Worm (Caenorhabditis elegans) whole organism, L4 larva: Measurements from ENCODE around the gene fbxa-80.
A peak's percentile ranks its signal among the peaks of the same experiment; 100 is the strongest.

Experiments
- F10B5.3 ChIP-seq: sonication (generic microtip); optimal IDR thresholded peaks from 2 replicates; lab custom pipeline; 2016; ENCODE audit warnings: mild to moderate bottlenecking, missing genetic modification characterization, missing compliant biosample characterization
- F26F4.8 ChIP-seq: fragments of 200-800 bp; sonication (Bioruptor generic); conservative IDR thresholded peaks from 2 replicates; pipeline ENCODE4 v1.3.6; 2022; ENCODE audit warnings: missing genetic modification characterization, missing compliant biosample characterization
- R02D3.7 ChIP-seq: fragments of 150-350 bp; sonication (generic microtip); optimal IDR thresholded peaks from 3 replicates; lab custom pipeline; 2014; ENCODE audit warnings: missing biosample characterization, missing genetic modification characterization
- T26A8.4 ChIP-seq: fragments of 200-800 bp; sonication (Bioruptor generic); IDR thresholded peaks from 2 replicates; pipeline ENCODE4 v1.3.6; 2022; ENCODE audit warnings: missing genetic modification characterization, missing compliant biosample characterization
- Y75B8A.6 ChIP-seq: fragments of 200-800 bp; sonication (Bioruptor generic); IDR thresholded peaks from 2 replicates; pipeline ENCODE4 v1.3.6; 2022; ENCODE audit warnings: missing genetic modification reagents, missing genetic modification characterization, missing compliant biosample characterization
- aha-1 ChIP-seq: fragments of 150-350 bp; peaks from one replicate; lab custom pipeline; 2014; ENCODE audit warnings: missing biosample characterization, missing genetic modification characterization
- ceh-32 ChIP-seq: sonication (generic microtip); optimal IDR thresholded peaks from 2 replicates; lab custom pipeline; 2016; ENCODE audit warnings: mild to moderate bottlenecking, missing genetic modification characterization, missing compliant biosample characterization; ENCODE audit not compliant: poor library complexity
- ceh-82 ChIP-seq: sonication (generic microtip); optimal IDR thresholded peaks from 2 replicates; lab custom pipeline; 2017; ENCODE audit warnings: missing biosample characterization, missing genetic modification characterization
- ces-1 ChIP-seq: fragments of 150-350 bp; sonication (generic microtip); optimal IDR thresholded peaks from 4 replicates; lab custom pipeline; 2014; ENCODE audit warnings: missing biosample characterization, missing genetic modification reagents, missing genetic modification characterization
- ctbp-1 ChIP-seq: fragments of 200-800 bp; sonication (Bioruptor generic); IDR thresholded peaks from 2 replicates; pipeline ENCODE4 v1.3.6; 2022; ENCODE audit warnings: missing genetic modification reagents, missing genetic modification characterization, missing compliant biosample characterization
- daf-12 ChIP-seq: fragments of 150-350 bp; optimal IDR thresholded peaks from 2 replicates; lab custom pipeline; 2014; ENCODE audit warnings: missing biosample characterization, missing genetic modification reagents, missing genetic modification characterization
- daf-16 ChIP-seq, 3 experiments: sonication (generic microtip); optimal IDR thresholded peaks; 2 replicates each; lab custom pipeline; 2016 to 2017; ENCODE audit warnings: missing genetic modification characterization in 3 of 3, missing genetic modification reagents in 3 of 3, mild to moderate bottlenecking in 2 of 3, missing compliant biosample characterization in 2 of 3, missing biosample characterization in 1 of 3, moderate library complexity in 1 of 3
- daf-19 ChIP-seq: fragments of 200-800 bp; sonication (Bioruptor generic); conservative IDR thresholded peaks from 2 replicates; pipeline ENCODE4 v1.3.6; 2022; ENCODE audit warnings: missing genetic modification characterization, missing compliant biosample characterization
- dmd-6 ChIP-seq: fragments of 200-800 bp; sonication (Bioruptor generic); IDR thresholded peaks from 2 replicates; pipeline ENCODE4 v1.3.6; 2022; ENCODE audit warnings: missing genetic modification reagents, missing genetic modification characterization, missing compliant biosample characterization
- dmd-8 ChIP-seq: fragments of 200-800 bp; sonication (Bioruptor generic); IDR thresholded peaks from 2 replicates; pipeline ENCODE4 v1.3.6; 2022; ENCODE audit warnings: missing genetic modification characterization, missing compliant biosample characterization
- dmd-9 ChIP-seq: fragments of 200-800 bp; sonication (Bioruptor generic); IDR thresholded peaks from 2 replicates; pipeline ENCODE4 v1.3.6; 2022; ENCODE audit warnings: missing genetic modification reagents, missing genetic modification characterization, missing compliant biosample characterization
- duxl-1 ChIP-seq: sonication (generic microtip); optimal IDR thresholded peaks from 2 replicates; lab custom pipeline; 2016; ENCODE audit warnings: mild to moderate bottlenecking, missing genetic modification characterization, moderate library complexity, missing compliant biosample characterization; ENCODE audit not compliant: poor library complexity
- fkh-10 ChIP-seq: fragments of 150-350 bp; optimal IDR thresholded peaks from 2 replicates; lab custom pipeline; 2014; ENCODE audit warnings: missing biosample characterization, missing genetic modification reagents, missing genetic modification characterization
- fos-1 ChIP-seq: fragments of 150-350 bp; optimal IDR thresholded peaks from 2 replicates; lab custom pipeline; 2014; ENCODE audit warnings: missing biosample characterization, missing genetic modification characterization
- gei-8 ChIP-seq: fragments of 200-800 bp; sonication (Bioruptor generic); optimal IDR thresholded peaks from 2 replicates; lab custom pipeline; 2018; ENCODE audit warnings: mild to moderate bottlenecking, missing genetic modification characterization, missing compliant biosample characterization
- hif-1 ChIP-seq, 2 experiments: sonication (generic microtip); optimal IDR thresholded peaks; 2 replicates each; lab custom pipeline; 2016 to 2017; ENCODE audit warnings: missing compliant biosample characterization in 2 of 2, missing genetic modification characterization in 2 of 2, missing genetic modification reagents in 2 of 2, missing genotype in 2 of 2, mild to moderate bottlenecking in 1 of 2
- hlh-11 ChIP-seq: fragments of 200-800 bp; sonication (Bioruptor generic); optimal IDR thresholded peaks from 2 replicates; lab custom pipeline; 2018; ENCODE audit warnings: mild to moderate bottlenecking, missing genetic modification characterization, missing compliant biosample characterization
- hmg-1.1 ChIP-seq: fragments of 200-800 bp; sonication (Bioruptor generic); IDR thresholded peaks from 2 replicates; pipeline ENCODE4 v1.3.6; 2022; ENCODE audit warnings: missing genetic modification reagents, missing genetic modification characterization, missing compliant biosample characterization
- lin-1 ChIP-seq: fragments of 200-800 bp; sonication (Bioruptor generic); IDR thresholded peaks from 2 replicates; pipeline ENCODE4 v1.3.6; 2022; ENCODE audit warnings: missing genetic modification reagents, missing genetic modification characterization, missing compliant biosample characterization
- lin-13 ChIP-seq: fragments of 150-350 bp; optimal IDR thresholded peaks from 2 replicates; lab custom pipeline; 2014; ENCODE audit warnings: missing biosample characterization, missing genetic modification reagents, missing genetic modification characterization
- lin-29 ChIP-seq: fragments of 200-800 bp; sonication (Bioruptor generic); IDR thresholded peaks from 2 replicates; pipeline ENCODE4 v1.3.6; 2022; ENCODE audit warnings: missing genetic modification reagents, missing genetic modification characterization, missing compliant biosample characterization
- lin-38 ChIP-seq: fragments of 200-800 bp; sonication (Bioruptor generic); IDR thresholded peaks from 2 replicates; pipeline ENCODE4 v1.3.6; 2022; ENCODE audit warnings: missing genetic modification reagents, missing genetic modification characterization, missing compliant biosample characterization
- lir-3 ChIP-seq: sonication (generic microtip); optimal IDR thresholded peaks from 2 replicates; lab custom pipeline; 2016; ENCODE audit warnings: mild to moderate bottlenecking, missing genetic modification characterization, missing compliant biosample characterization
- mdt-29 ChIP-seq: fragments of 200-800 bp; sonication (Bioruptor generic); IDR thresholded peaks from 2 replicates; pipeline ENCODE4 v1.3.6; 2022; ENCODE audit warnings: missing genetic modification reagents, missing genetic modification characterization, missing compliant biosample characterization
- mxl-3 ChIP-seq: fragments of 200-800 bp; sonication (Bioruptor generic); optimal IDR thresholded peaks from 2 replicates; lab custom pipeline; 2018; ENCODE audit warnings: mild to moderate bottlenecking, missing genetic modification characterization, missing compliant biosample characterization
- nhr-102 ChIP-seq: sonication (generic microtip); optimal IDR thresholded peaks from 2 replicates; lab custom pipeline; 2016; ENCODE audit warnings: mild to moderate bottlenecking, missing genetic modification characterization, moderate library complexity, missing compliant biosample characterization
- nhr-11 ChIP-seq: fragments of 150-350 bp; optimal IDR thresholded peaks from 2 replicates; lab custom pipeline; 2014; ENCODE audit warnings: missing biosample characterization, missing genetic modification characterization
- nhr-111 ChIP-seq: fragments of 200-800 bp; sonication (Bioruptor generic); optimal IDR thresholded peaks from 2 replicates; lab custom pipeline; 2018; ENCODE audit warnings: mild to moderate bottlenecking, missing genetic modification characterization, missing compliant biosample characterization
- nhr-28 ChIP-seq: fragments of 150-350 bp; optimal IDR thresholded peaks from 2 replicates; lab custom pipeline; 2014; ENCODE audit warnings: missing biosample characterization, missing genetic modification characterization
- nhr-77 ChIP-seq: fragments of 150-350 bp; optimal IDR thresholded peaks from 2 replicates; lab custom pipeline; 2014; ENCODE audit warnings: missing biosample characterization, missing genetic modification characterization
- pha-4 ChIP-seq, 2 experiments: fragments of 150-350 bp in 1 of 2; fragments of 200-800 bp in 1 of 2; sonication (Bioruptor generic) in 1 of 2; IDR thresholded peaks in 1 of 2; optimal IDR thresholded peaks in 1 of 2; 2 replicates each; pipeline versions ENCODE4 v1.3.6 to Lab custom; 2014 to 2022; ENCODE audit warnings: missing genetic modification characterization in 2 of 2, missing genetic modification reagents in 2 of 2, missing biosample characterization in 1 of 2, missing compliant biosample characterization in 1 of 2
- php-3 ChIP-seq: fragments of 200-800 bp; sonication (Bioruptor generic); IDR thresholded peaks from 2 replicates; pipeline ENCODE4 v1.3.6; 2022; ENCODE audit warnings: missing genetic modification reagents, missing genetic modification characterization, missing compliant biosample characterization
- pqm-1 ChIP-seq: sonication (generic microtip); optimal IDR thresholded peaks from 2 replicates; lab custom pipeline; 2017; ENCODE audit warnings: missing biosample characterization, missing genetic modification characterization
- saeg-2 ChIP-seq: fragments of 200-800 bp; sonication (Bioruptor generic); IDR thresholded peaks from 2 replicates; pipeline ENCODE4 v1.3.6; 2022; ENCODE audit warnings: missing genetic modification reagents, missing genetic modification characterization, missing compliant biosample characterization
- sdz-12 ChIP-seq: fragments of 200-800 bp; sonication (Bioruptor generic); optimal IDR thresholded peaks from 2 replicates; lab custom pipeline; 2018; ENCODE audit warnings: mild to moderate bottlenecking, missing genetic modification characterization, missing compliant biosample characterization
- skn-1 ChIP-seq: fragments of 150-350 bp; optimal IDR thresholded peaks from 2 replicates; lab custom pipeline; 2014; ENCODE audit warnings: missing biosample characterization, missing genetic modification characterization
- snpc-1.2 ChIP-seq: fragments of 200-800 bp; sonication (Bioruptor generic); IDR thresholded peaks from 2 replicates; pipeline ENCODE4 v1.3.6; 2022; ENCODE audit warnings: missing genetic modification reagents, missing genetic modification characterization, missing compliant biosample characterization
- snpc-4 ChIP-seq: fragments of 150-350 bp; optimal IDR thresholded peaks from 2 replicates; lab custom pipeline; 2014; ENCODE audit warnings: missing biosample characterization, missing genetic modification characterization
- spr-1 ChIP-seq: sonication (generic microtip); optimal IDR thresholded peaks from 2 replicates; lab custom pipeline; 2016; ENCODE audit warnings: mild to moderate bottlenecking, missing genetic modification characterization, missing compliant biosample characterization
- unc-130 ChIP-seq: sonication (generic microtip); optimal IDR thresholded peaks from 2 replicates; lab custom pipeline; 2016; ENCODE audit warnings: missing genetic modification reagents, missing genetic modification characterization, missing compliant biosample characterization
- unc-39 ChIP-seq: sonication (generic microtip); optimal IDR thresholded peaks from 2 replicates; lab custom pipeline; 2017; ENCODE audit warnings: missing biosample characterization, missing genetic modification characterization
- unc-62 ChIP-seq, 3 experiments: fragments of 150-350 bp in 1 of 3; sonication (generic microtip); optimal IDR thresholded peaks in 2 of 3; peaks in 1 of 3; 1 replicate in 1 of 3; 2 replicates in 2 of 3; lab custom pipeline; 2014 to 2017; ENCODE audit warnings: missing biosample characterization in 3 of 3, missing genetic modification characterization in 3 of 3, missing genetic modification reagents in 3 of 3, missing genotype in 1 of 3
- vab-7 ChIP-seq: fragments of 200-800 bp; sonication (Bioruptor generic); IDR thresholded peaks from 2 replicates; pipeline ENCODE4 v1.3.6; 2022; ENCODE audit warnings: missing genetic modification reagents, missing genetic modification characterization, missing compliant biosample characterization
- zag-1 ChIP-seq: fragments of 150-350 bp; optimal IDR thresholded peaks from 2 replicates; lab custom pipeline; 2014; ENCODE audit warnings: missing biosample characterization, missing genetic modification characterization

Gene fbxa-80

ce11 chrIII:1340240-1340639 is 25.2 kb upstream of the fbxa-80 start, which contains the start of gene fbxa-5:
TSS of gene fbxa-5 (minus strand) at chrIII:1340340.
- TF ChIP-seq nhr-102 (no peak), unc-130 (GFP tag; lab: Kevin White, UChicago) (no peak), lin-13 (GFP tag; lab: Kevin White, UChicago) (no peak)

DNA sequence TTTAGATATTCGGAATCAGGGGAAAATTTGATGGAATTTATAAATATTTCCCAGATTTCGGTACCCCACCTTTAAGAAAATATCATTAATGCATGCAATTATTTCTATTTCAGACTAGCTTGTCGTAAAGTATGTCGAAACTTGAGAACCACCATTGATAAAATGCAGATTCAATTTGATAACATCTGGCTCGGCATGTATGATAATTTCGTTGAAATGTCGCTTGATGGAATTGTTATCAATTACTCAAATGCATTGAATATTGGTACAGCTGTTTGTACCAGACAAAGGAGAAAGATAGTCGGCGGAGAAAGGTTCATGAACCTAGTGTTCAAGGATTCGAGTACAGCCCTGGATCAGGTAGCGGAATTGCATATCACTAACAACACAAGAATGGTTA is 16.9 kb upstream of the fbxa-80 start, which contains the start of gene Y82E9BL.19:
Y82E9BL.19 (plus strand) TSS at position 123 of the 400 bp plus-strand sequence.
- no peak for TF ChIP-seq snpc-1.2 (GFP tag; lab: Robert Waterston, UW)
- no peak for TF ChIP-seq lin-29
- no peak for TF ChIP-seq fos-1 (tag; lab: Kevin White, UChicago)
- TF ChIP-seq dmd-9, result no peak
- TF ChIP-seq nhr-111, result no peak
- TF ChIP-seq mdt-29 (GFP tag; lab: Robert Waterston, UW), result no peak
- no peak for TF ChIP-seq zag-1 (tag; lab: Kevin White, UChicago)
- TF ChIP-seq F26F4.8 (GFP tag; lab: Robert Waterston, UW), result no peak
- no peak for TF ChIP-seq daf-12 (tag; lab: Kevin White, UChicago)
- no peak for TF ChIP-seq ctbp-1
- TF ChIP-seq lin-38 (GFP tag; lab: Robert Waterston, UW), result no peak
- peak; percentile 60 for TF ChIP-seq hlh-11
- TF ChIP-seq gei-8 (GFP tag; lab: Kevin White, UChicago), result no peak
- TF ChIP-seq hif-1 (tag; optimal IDR thresholded peaks at IDR 0.05; lab: Kevin White, UChicago), result no peak
- no peak for TF ChIP-seq pha-4 (GFP tag; IDR thresholded peaks at IDR 0.05; lab: Robert Waterston, UW)
- no peak for TF ChIP-seq pha-4 (tag; optimal IDR thresholded peaks at IDR 0.05; lab: Kevin White, UChicago)
- no peak for TF ChIP-seq php-3 (GFP tag; lab: Robert Waterston, UW)
- TF ChIP-seq ceh-82 (tag; lab: Kevin White, UChicago), result no peak
- no peak for TF ChIP-seq daf-19 (GFP tag; lab: Robert Waterston, UW)
- no peak for TF ChIP-seq duxl-1 (tag; lab: Kevin White, UChicago)
- TF ChIP-seq vab-7 (GFP tag; lab: Robert Waterston, UW), result no peak
- no peak for TF ChIP-seq nhr-28 (tag; lab: Kevin White, UChicago)
- TF ChIP-seq ceh-32 (tag; lab: Kevin White, UChicago), result no peak
- no peak for TF ChIP-seq T26A8.4 (GFP tag; lab: Robert Waterston, UW)
- no peak for TF ChIP-seq saeg-2 (GFP tag; lab: Robert Waterston, UW)
- no peak for TF ChIP-seq lir-3 (tag; lab: Kevin White, UChicago)
- TF ChIP-seq Y75B8A.6, result no peak
- TF ChIP-seq nhr-11 (tag; lab: Kevin White, UChicago), result no peak
- no peak for TF ChIP-seq spr-1 (tag; lab: Kevin White, UChicago)
- no peak for TF ChIP-seq daf-16 (GFP tag; optimal IDR thresholded peaks at IDR 0.05; lab: Kevin White, UChicago)
- TF ChIP-seq daf-16 (tag; optimal IDR thresholded peaks at IDR 0.05; lab: Kevin White, UChicago), result peak; percentile 12
- TF ChIP-seq lin-13 (GFP tag; lab: Kevin White, UChicago), result no peak
- TF ChIP-seq skn-1 (tag; lab: Kevin White, UChicago), result no peak
- TF ChIP-seq aha-1 (tag; lab: Kevin White, UChicago), result peak; percentile 27
- TF ChIP-seq sdz-12 (GFP tag; lab: Kevin White, UChicago), result no peak
- TF ChIP-seq nhr-77 (tag; lab: Kevin White, UChicago), result no peak
- peak; percentile 51 for TF ChIP-seq dmd-6
- no peak for TF ChIP-seq F10B5.3 (tag; lab: Kevin White, UChicago)
- TF ChIP-seq mxl-3 (GFP tag; lab: Kevin White, UChicago), result no peak
- no peak for TF ChIP-seq ces-1
- TF ChIP-seq unc-39 (tag; lab: Kevin White, UChicago), result no peak
- TF ChIP-seq snpc-4 (tag; lab: Kevin White, UChicago), result no peak
- no peak for TF ChIP-seq hmg-1.1 (GFP tag; lab: Robert Waterston, UW)
- TF ChIP-seq dmd-8 (GFP tag; lab: Robert Waterston, UW), result no peak
- TF ChIP-seq unc-62 (GFP tag; optimal IDR thresholded peaks at IDR 0.05 in 1 of 2; lab: Kevin White, UChicago), result peak in 1 of 2 experiments; percentile 34
- TF ChIP-seq unc-62 (tag; optimal IDR thresholded peaks at IDR 0.05; lab: Kevin White, UChicago), result no peak
- TF ChIP-seq R02D3.7 (tag; lab: Kevin White, UChicago), result no peak
- TF ChIP-seq lin-1 (GFP tag; lab: Robert Waterston, UW), result no peak
- peak; percentile 13 for TF ChIP-seq pqm-1 (tag; lab: Kevin White, UChicago)
- no peak for TF ChIP-seq fkh-10 (GFP tag; lab: Kevin White, UChicago)
